Fruit fly (Drosophila melanogaster) whole organism, wandering third instar larva: ENCODE results near the gene CG43439.
A peak's percentile ranks its signal among the peaks of the same experiment; 100 is the strongest.

Experiments used
- Abd-B ChIP-seq: fragments of >200 bp; optimal IDR thresholded peaks from 2 replicates; lab custom pipeline; 2017; ENCODE audit warnings: missing biosample characterization, missing genetic modification characterization
- CG32264 ChIP-seq: fragments of 200-800 bp; sonication (Bioruptor generic); optimal IDR thresholded peaks from 2 replicates; lab custom pipeline; 2016; ENCODE audit warnings: missing biosample characterization, missing genetic modification characterization
- CG9705 ChIP-seq: fragments of 200-800 bp; sonication (Bioruptor generic); optimal IDR thresholded peaks from 2 replicates; lab custom pipeline; 2018; ENCODE audit warnings: missing biosample characterization, mild to moderate bottlenecking, missing genetic modification characterization
- Dif ChIP-seq: fragments of 200-275, 200-300 bp; sonication (Bioruptor generic); optimal IDR thresholded peaks from 2 replicates; lab custom pipeline; 2018; ENCODE audit warnings: missing biosample characterization, missing genetic modification characterization; ENCODE audit not compliant: partially characterized antibody
- GATAd ChIP-seq: sonication (Bioruptor generic); optimal IDR thresholded peaks from 2 replicates; lab custom pipeline; 2016; ENCODE audit warnings: missing biosample characterization, missing genetic modification characterization
- HLH106 ChIP-seq: fragments of 200-800 bp; optimal IDR thresholded peaks from 3 replicates; lab custom pipeline; 2019; ENCODE audit warnings: missing biosample characterization, mild to moderate bottlenecking, missing genetic modification characterization, moderate library complexity
- Hnf4 ChIP-seq: fragments of 200-800 bp; sonication (Bioruptor generic); optimal IDR thresholded peaks from 2 replicates; lab custom pipeline; 2016; ENCODE audit warnings: missing biosample characterization, mild to moderate bottlenecking, missing genetic modification characterization
- Hr78 ChIP-seq: fragments of >200 bp; optimal IDR thresholded peaks from 2 replicates; lab custom pipeline; 2017; ENCODE audit warnings: missing biosample characterization, missing genetic modification characterization
- Hr83 ChIP-seq: fragments of 200-300 bp; sonication (Bioruptor generic); optimal IDR thresholded peaks from 2 replicates; lab custom pipeline; 2016; ENCODE audit warnings: missing biosample characterization, mild to moderate bottlenecking, missing genetic modification characterization, moderate library complexity; ENCODE audit not compliant: poor library complexity, severe bottlenecking
- Jra ChIP-seq: sonication (Bioruptor generic); optimal IDR thresholded peaks from 2 replicates; lab custom pipeline; 2016; ENCODE audit warnings: missing biosample characterization, missing genetic modification characterization
- Mio ChIP-seq: sonication (Bioruptor generic); optimal IDR thresholded peaks from 2 replicates; lab custom pipeline; 2016; ENCODE audit warnings: missing biosample characterization, missing genetic modification characterization
- N ChIP-seq: fragments of >200 bp; optimal IDR thresholded peaks from 2 replicates; lab custom pipeline; 2018; ENCODE audit warnings: missing biosample characterization, missing external identifiers, missing genetic modification characterization
- OdsH ChIP-seq: fragments of 200-800 bp; sonication (Bioruptor generic); optimal IDR thresholded peaks from 2 replicates; lab custom pipeline; 2016; ENCODE audit warnings: missing biosample characterization, mild to moderate bottlenecking, missing genetic modification characterization
- Rel ChIP-seq, 2 experiments: fragments of 200-800 bp; sonication (Bioruptor generic) in 1 of 2; optimal IDR thresholded peaks; 2 replicates in 1 of 2; 3 replicates in 1 of 2; lab custom pipeline; 2016 to 2019; ENCODE audit warnings: mild to moderate bottlenecking in 2 of 2, missing biosample characterization in 2 of 2, missing genetic modification characterization in 2 of 2, moderate library complexity in 1 of 2
- Sp1 ChIP-seq: fragments of 200-800 bp; sonication (Bioruptor generic); optimal IDR thresholded peaks from 3 replicates; lab custom pipeline; 2019; ENCODE audit warnings: missing biosample characterization, mild to moderate bottlenecking, missing genetic modification characterization, moderate library complexity
- Vsx2 ChIP-seq: fragments of 200-300, 225-300 bp; sonication (Bioruptor generic); optimal IDR thresholded peaks from 2 replicates; lab custom pipeline; 2018; ENCODE audit warnings: missing biosample characterization, missing genetic modification characterization; ENCODE audit not compliant: partially characterized antibody
- br ChIP-seq: fragments of 200-800 bp; sonication (Bioruptor generic); optimal IDR thresholded peaks from 2 replicates; lab custom pipeline; 2016; ENCODE audit warnings: missing biosample characterization, missing genetic modification characterization
- brk ChIP-seq: fragments of 200-800 bp; sonication (Bioruptor generic); optimal IDR thresholded peaks from 2 replicates; lab custom pipeline; 2016; ENCODE audit warnings: missing biosample characterization, mild to moderate bottlenecking, missing genetic modification characterization
- dl ChIP-seq, 2 experiments: fragments of 175-275, 200-275 bp in 1 of 2; fragments of 200-275 bp in 1 of 2; sonication (Bioruptor generic); optimal IDR thresholded peaks; lab custom pipeline; 2018; ENCODE audit warnings: mild to moderate bottlenecking in 2 of 2, missing biosample characterization in 2 of 2, missing genetic modification characterization in 2 of 2, moderate library complexity in 2 of 2; ENCODE audit not compliant: partially characterized antibody in 2 of 2, insufficient read depth in 1 of 2
- dmrt93B ChIP-seq: fragments of 200-800 bp; sonication (Bioruptor generic); optimal IDR thresholded peaks from 2 replicates; lab custom pipeline; 2018; ENCODE audit warnings: missing biosample characterization, mild to moderate bottlenecking, missing genetic modification characterization
- dsf ChIP-seq: sonication (Bioruptor generic); optimal IDR thresholded peaks from 2 replicates; lab custom pipeline; 2016; ENCODE audit warnings: missing biosample characterization, missing genetic modification characterization, borderline replicate concordance
- ey ChIP-seq: fragments of 200-800 bp; sonication (Bioruptor generic); optimal IDR thresholded peaks from 2 replicates; lab custom pipeline; 2016; ENCODE audit warnings: missing biosample characterization, missing genetic modification characterization
- foxo ChIP-seq, 2 experiments: fragments of 200-800 bp; sonication (Bioruptor generic); optimal IDR thresholded peaks; 2 replicates in 1 of 2; 3 replicates in 1 of 2; lab custom pipeline; 2016 to 2017; ENCODE audit warnings: missing biosample characterization in 2 of 2, missing genetic modification characterization in 2 of 2
- fru ChIP-seq: fragments of 200-800 bp; sonication (Bioruptor generic); optimal IDR thresholded peaks from 3 replicates; lab custom pipeline; 2016; ENCODE audit warnings: missing biosample characterization, mild to moderate bottlenecking, missing genetic modification characterization
- h ChIP-seq: fragments of 200-800 bp; sonication (Bioruptor generic); optimal IDR thresholded peaks from 3 replicates; lab custom pipeline; 2016; ENCODE audit warnings: missing biosample characterization, mild to moderate bottlenecking, missing genetic modification characterization
- jim ChIP-seq: fragments of 175-275, 200-325 bp; sonication (Bioruptor generic); optimal IDR thresholded peaks from 2 replicates; lab custom pipeline; 2016; ENCODE audit warnings: missing biosample characterization, mild to moderate bottlenecking, missing genetic modification characterization
- lola ChIP-seq: fragments of >200 bp; optimal IDR thresholded peaks from 2 replicates; lab custom pipeline; 2017; ENCODE audit warnings: missing biosample characterization, missing genetic modification characterization
- pan ChIP-seq: fragments of >200 bp; optimal IDR thresholded peaks from 2 replicates; lab custom pipeline; 2017
- psq ChIP-seq: fragments of 200-800 bp; sonication (Bioruptor generic); optimal IDR thresholded peaks from 3 replicates; lab custom pipeline; 2017; ENCODE audit warnings: missing biosample characterization, mild to moderate bottlenecking, missing genetic modification characterization, moderate library complexity
- rgr ChIP-seq: fragments of 200-800 bp; sonication (Bioruptor generic); optimal IDR thresholded peaks from 3 replicates; lab custom pipeline; 2016; ENCODE audit warnings: missing biosample characterization, mild to moderate bottlenecking, missing genetic modification characterization
- sage ChIP-seq: fragments of 200-800 bp; sonication (Bioruptor generic); optimal IDR thresholded peaks from 2 replicates; lab custom pipeline; 2016; ENCODE audit warnings: missing biosample characterization, mild to moderate bottlenecking, missing genetic modification characterization
- sv ChIP-seq: fragments of 200-800 bp; sonication (Bioruptor generic); optimal IDR thresholded peaks from 3 replicates; lab custom pipeline; 2016; ENCODE audit warnings: missing biosample characterization, missing genetic modification characterization
- tai ChIP-seq: sonication (Bioruptor generic); optimal IDR thresholded peaks from 2 replicates; lab custom pipeline; 2016; ENCODE audit warnings: missing biosample characterization, missing genetic modification characterization
- usp ChIP-seq: fragments of >200 bp; optimal IDR thresholded peaks from 2 replicates; lab custom pipeline; 2017; ENCODE audit warnings: missing biosample characterization, missing genetic modification characterization

The CG43439 gene

DNA sequence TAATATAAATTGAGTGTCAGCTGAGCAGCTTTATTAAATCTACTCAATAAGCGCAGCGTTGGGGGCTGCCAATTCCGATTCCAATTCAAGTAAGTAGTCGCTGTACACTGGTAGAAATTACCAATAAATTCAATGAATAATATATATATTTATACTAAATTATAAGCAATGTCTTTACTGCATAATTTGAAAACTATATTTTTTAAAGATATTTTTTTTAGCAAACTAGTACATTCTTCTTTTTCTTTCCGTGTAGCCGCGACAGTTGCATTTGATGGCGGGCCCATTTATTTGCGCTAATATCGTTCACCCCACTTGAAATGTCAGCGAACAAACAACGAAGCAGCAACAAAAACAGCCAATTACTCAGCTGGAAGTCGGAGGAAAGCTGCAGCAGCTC lies 7.0 kb downstream of the CG43439 start:
- TF ChIP-seq rgr (GFP tag; lab: Kevin White, UChicago) (peak; percentile 69), Hr78 (GFP tag; lab: Kevin White, UChicago) (no peak), Jra (GFP tag; lab: Kevin White, UChicago) (no peak), foxo (GFP tag; optimal IDR thresholded peaks at IDR 0.05; lab: Kevin White, UChicago) (peak in 1 of 2 experiments; percentile 75), Sp1 (peak; percentile 80), lola (GFP tag; lab: Kevin White, UChicago) (no peak), N (GFP tag; lab: Kevin White, UChicago) (no peak), fru (GFP tag; lab: Kevin White, UChicago) (peak; percentile 54), psq (peak; percentile 63), CG9705 (peak; percentile 5), Hnf4 (GFP tag; lab: Kevin White, UChicago) (peak; percentile 68), HLH106 (peak; percentile 75), dsf (no peak), dmrt93B (peak; percentile 22), CG32264 (GFP tag; lab: Kevin White, UChicago) (no peak), h (GFP tag; lab: Kevin White, UChicago) (peak; percentile 68), br (peak; percentile 38), jim (GFP tag; lab: Kevin White, UChicago) (no peak), sv (GFP tag; lab: Kevin White, UChicago) (no peak), sage (GFP tag; lab: Kevin White, UChicago) (peak; percentile 48), GATAd (no peak), brk (GFP tag; lab: Kevin White, UChicago) (peak; percentile 61), Hr83 (GFP tag; lab: Kevin White, UChicago) (peak; percentile 12), Rel (GFP tag; optimal IDR thresholded peaks at IDR 0.05; lab: Kevin White, UChicago) (no peak), Rel (tag; optimal IDR thresholded peaks at IDR 0.05; lab: Kevin White, UChicago) (peak; percentile 19), ey (peak; percentile 25), tai (GFP tag; lab: Kevin White, UChicago) (no peak), OdsH (GFP tag; lab: Kevin White, UChicago) (peak; percentile 77)

DNA sequence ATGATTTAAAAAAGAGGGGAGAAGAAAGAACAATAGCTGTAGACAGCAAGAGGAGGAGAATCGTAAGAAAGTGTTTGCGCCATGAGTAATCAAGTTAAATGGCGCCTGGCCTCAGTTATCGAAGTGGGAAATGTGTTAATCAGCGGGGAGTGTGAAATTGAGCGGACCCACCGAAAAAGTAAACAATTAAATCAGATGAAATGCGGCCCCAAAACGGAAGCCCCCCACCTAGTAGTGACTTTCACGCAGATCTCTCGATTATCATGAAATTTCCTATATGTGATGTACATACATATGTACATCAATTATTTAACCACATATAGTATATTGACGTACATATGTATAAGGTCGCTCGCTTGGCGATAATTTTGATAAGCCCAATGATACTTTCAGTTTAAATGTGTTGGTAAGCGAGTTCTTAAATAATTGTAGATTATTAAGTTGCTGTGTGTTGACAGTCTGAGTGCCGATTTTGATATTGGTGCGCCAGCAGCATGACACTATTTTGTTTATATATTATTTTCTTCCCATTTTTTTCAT lies 7.7 kb downstream of the CG43439 start:
- TF ChIP-seq h (GFP tag; lab: Kevin White, UChicago) (no peak), tai (GFP tag; lab: Kevin White, UChicago) (no peak), jim (GFP tag; lab: Kevin White, UChicago) (no peak), pan (lab: Kevin White, UChicago) (no peak), OdsH (GFP tag; lab: Kevin White, UChicago) (no peak), Rel (GFP tag; optimal IDR thresholded peaks at IDR 0.05; lab: Kevin White, UChicago) (no peak), Rel (tag; optimal IDR thresholded peaks at IDR 0.05; lab: Kevin White, UChicago) (peak; percentile 45), psq (no peak), Dif (GFP tag; lab: Kevin White, UChicago) (no peak)

DNA sequence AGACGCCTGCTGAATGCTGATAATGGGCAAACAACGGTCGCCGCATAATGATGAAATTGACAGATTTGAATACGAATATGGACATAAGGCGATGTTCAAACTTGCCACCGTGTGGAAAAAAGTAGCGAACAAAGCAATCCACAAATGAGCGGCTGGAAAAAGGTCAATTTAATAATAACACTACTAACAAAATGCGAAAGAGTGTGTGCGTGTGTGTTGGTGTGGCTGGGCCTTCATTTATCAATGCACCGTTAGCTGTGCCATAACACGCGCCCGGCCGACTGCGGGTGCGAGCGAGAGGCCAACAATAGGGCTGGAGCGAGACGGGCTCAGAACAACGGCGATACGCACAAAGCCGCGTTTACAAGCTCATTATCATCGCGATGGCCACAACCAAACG lies 8.5 kb downstream of the CG43439 start:
- TF ChIP-seq Abd-B (GFP tag; lab: Kevin White, UChicago) (no peak), Jra (GFP tag; lab: Kevin White, UChicago) (no peak), Hnf4 (GFP tag; lab: Kevin White, UChicago) (no peak), sage (GFP tag; lab: Kevin White, UChicago) (no peak), GATAd (no peak), CG9705 (no peak), lola (GFP tag; lab: Kevin White, UChicago) (no peak), Mio (no peak), Vsx2 (GFP tag; lab: Kevin White, UChicago) (no peak), N (GFP tag; lab: Kevin White, UChicago) (no peak), usp (GFP tag; lab: Kevin White, UChicago) (no peak), dsf (no peak), Dif (GFP tag; lab: Kevin White, UChicago) (no peak), br (no peak), brk (GFP tag; lab: Kevin White, UChicago) (no peak), dmrt93B (no peak)

DNA sequence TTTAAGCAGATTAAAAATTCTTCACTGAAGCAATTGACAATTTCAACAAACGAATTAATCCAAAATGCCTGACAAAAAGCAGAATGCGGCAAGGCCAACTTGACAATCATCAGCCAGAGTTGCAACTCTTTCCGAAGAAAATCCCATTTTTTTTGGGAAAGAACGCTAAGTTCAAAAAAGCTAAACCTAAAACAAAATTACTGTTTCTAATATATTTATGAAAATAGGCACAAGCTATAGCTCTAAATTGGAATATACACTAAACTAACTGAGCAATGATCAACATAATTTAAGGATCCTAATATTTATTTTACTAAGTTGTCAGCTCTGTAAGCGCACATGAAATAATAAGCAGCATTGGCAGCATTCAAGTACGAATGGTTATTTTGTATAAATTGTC lies 12.0 kb downstream of the CG43439 start, which contains the start of gene CG10063:
Gene CG10063 (minus strand): TSS at position 101 of the 400 bp plus-strand sequence.
- TF ChIP-seq pan (lab: Kevin White, UChicago) = no peak
- TF ChIP-seq sage (GFP tag; lab: Kevin White, UChicago) = no peak
- TF ChIP-seq rgr (GFP tag; lab: Kevin White, UChicago) = no peak
- TF ChIP-seq ey = no peak
- no peak for TF ChIP-seq h (GFP tag; lab: Kevin White, UChicago)
- TF ChIP-seq dsf = no peak
- no peak for TF ChIP-seq brk (GFP tag; lab: Kevin White, UChicago)
- no peak for TF ChIP-seq dl (GFP tag; optimal IDR thresholded peaks at IDR 0.05; lab: Kevin White, UChicago; ENCODE audit: insufficient read depth in 1 of 2, partially characterized antibody in 2 of 2)
- no peak for TF ChIP-seq N (GFP tag; lab: Kevin White, UChicago)
- TF ChIP-seq Jra (GFP tag; lab: Kevin White, UChicago) = no peak
- no peak for TF ChIP-seq CG32264 (GFP tag; lab: Kevin White, UChicago)
- no peak for TF ChIP-seq CG9705
- no peak for TF ChIP-seq dmrt93B
- TF ChIP-seq Rel (GFP tag; optimal IDR thresholded peaks at IDR 0.05; lab: Kevin White, UChicago) = no peak
- TF ChIP-seq Rel (tag; optimal IDR thresholded peaks at IDR 0.05; lab: Kevin White, UChicago) = no peak
- no peak for TF ChIP-seq Abd-B (GFP tag; lab: Kevin White, UChicago)
